Worm (Caenorhabditis elegans): Measurements from ENCODE around the gene C08B6.5.

DNA sequence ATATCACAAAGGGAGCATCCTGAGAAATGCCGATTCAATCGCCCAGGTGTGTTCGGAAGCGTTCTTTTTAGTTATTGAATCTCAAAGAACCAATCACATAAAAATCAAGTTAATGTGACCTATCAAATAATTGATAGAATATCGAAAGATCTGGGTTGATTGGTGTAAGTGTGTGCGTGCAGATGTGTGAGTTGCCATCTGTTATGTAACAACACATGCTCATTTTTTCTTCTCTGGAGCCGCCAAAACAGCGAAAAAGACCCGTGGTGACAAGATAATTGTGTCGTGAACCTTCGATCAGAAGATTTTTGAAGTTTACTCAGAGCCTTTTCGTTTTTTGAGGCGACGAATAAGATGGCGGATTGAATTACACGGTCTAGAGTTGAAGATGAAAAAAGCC, 29.2 kb downstream of the C08B6.5 start:
- no peak for TF ChIP-seq ceh-91 (GFP tag; IDR thresholded peaks at IDR 0.05)
- no peak for TF ChIP-seq snpc-4 (GFP tag; optimal IDR thresholded peaks at IDR 0.05)
- TF ChIP-seq snpc-4 (tag; optimal IDR thresholded peaks at IDR 0.05) = no peak
- TF ChIP-seq ekl-4 (GFP tag; IDR thresholded peaks at IDR 0.05) = no peak
- TF ChIP-seq sea-2 (GFP tag; IDR thresholded peaks at IDR 0.05) = no peak
- no peak for TF ChIP-seq B0019.2 (GFP tag; conservative IDR thresholded peaks at IDR 0.05)
- TF ChIP-seq ama-1 (optimal IDR thresholded peaks at IDR 0.05) = no peak
- TF ChIP-seq ama-1 (GFP tag; optimal IDR thresholded peaks at IDR 0.05) = no peak
- TF ChIP-seq nhr-179 (tag; optimal IDR thresholded peaks at IDR 0.05) = no peak
- TF ChIP-seq ztf-22 (GFP tag; optimal IDR thresholded peaks at IDR 0.05) = no peak
- TF ChIP-seq Y53G8AR.9 (GFP tag; conservative IDR thresholded peaks at IDR 0.05) = no peak
- TF ChIP-seq ceh-58 (GFP tag; IDR thresholded peaks at IDR 0.05) = no peak
